Fruit fly (Drosophila melanogaster): Measurements from ENCODE around the gene mtg.
A peak's percentile ranks its signal among the peaks of the same experiment; 100 is the strongest.

Gene mtg

DNA sequence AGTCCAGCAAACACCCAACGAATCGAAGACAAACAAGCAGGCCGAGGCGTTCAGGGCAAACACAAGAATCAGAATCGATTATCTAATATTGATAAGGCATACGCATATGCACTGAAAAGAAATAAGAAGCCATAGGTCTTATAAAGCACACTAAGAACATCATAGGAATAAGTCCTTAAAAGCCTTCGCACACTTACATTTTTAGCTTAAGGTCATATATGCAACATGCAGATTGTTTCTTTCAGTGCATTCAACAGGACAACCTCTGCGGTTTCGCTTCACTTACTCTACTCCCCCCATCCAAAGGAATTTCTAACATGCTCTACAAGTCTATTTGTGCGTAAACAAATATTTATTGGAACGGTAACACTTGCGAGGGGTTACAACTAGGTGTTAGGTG, 37.7 kb upstream of the mtg start (continued):
- TF ChIP-seq onecut (GFP tag; IDR thresholded peaks at IDR 0.05) = peak; percentile 45
- peak; percentile 44 for TF ChIP-seq Side (GFP tag; optimal IDR thresholded peaks at IDR 0.05)
- peak; percentile 62 for TF ChIP-seq CG17361 (GFP tag; IDR thresholded peaks at IDR 0.05)
- peak; percentile 1 for TF ChIP-seq CG1792 (GFP tag; optimal IDR thresholded peaks at IDR 0.05)
- TF ChIP-seq CG4820 (GFP tag; optimal IDR thresholded peaks at IDR 0.05) = peak; percentile 71
- TF ChIP-seq Hr3 (GFP tag; optimal IDR thresholded peaks at IDR 0.05) = peak; percentile 38
- peak; percentile 71 for TF ChIP-seq CG17359 (tag; optimal IDR thresholded peaks at IDR 0.05)
- peak; percentile 63 for TF ChIP-seq Ptx1 (GFP tag; IDR thresholded peaks at IDR 0.05)
- TF ChIP-seq br (optimal IDR thresholded peaks at IDR 0.05) = no peak
- no peak for TF ChIP-seq CG10321 (GFP tag; IDR thresholded peaks at IDR 0.05)
- peak; percentile 35 for TF ChIP-seq CG3163 (GFP tag; optimal IDR thresholded peaks at IDR 0.05)
- TF ChIP-seq Optix (GFP tag; IDR thresholded peaks at IDR 0.05) = peak; percentile 54; the same call in 1 of the 3 replicates
- no peak for TF ChIP-seq stc (GFP tag; IDR thresholded peaks at IDR 0.05)
- no peak for TF ChIP-seq usp (GFP tag; optimal IDR thresholded peaks at IDR 0.05)
- no peak for TF ChIP-seq mam (GFP tag; optimal IDR thresholded peaks at IDR 0.05)
- TF ChIP-seq tx (GFP tag; optimal IDR thresholded peaks at IDR 0.05) = peak; percentile 14
- peak; percentile 16 to 22 for TF ChIP-seq Hr51 (GFP tag; optimal IDR thresholded peaks at IDR 0.05)
- TF ChIP-seq Doc3 (GFP tag; IDR thresholded peaks at IDR 0.05; ENCODE audit: partially characterized antibody) = no peak
- no peak for TF ChIP-seq CG17612 (GFP tag; IDR thresholded peaks at IDR 0.05)
- TF ChIP-seq CG14441 (GFP tag; IDR thresholded peaks at IDR 0.05) = peak; percentile 51
- TF ChIP-seq ab (GFP tag; optimal IDR thresholded peaks at IDR 0.05) = peak; percentile 31
- TF ChIP-seq Atf6 (GFP tag; IDR thresholded peaks at IDR 0.05) = no peak; the same call in 1 of the 2 replicates
- no peak for TF ChIP-seq da (GFP tag; optimal IDR thresholded peaks at IDR 0.05)
- TF ChIP-seq Nf-YC (tag; optimal IDR thresholded peaks at IDR 0.05) = no peak
- 0 out of 3 replicates have a peak, but pooled peaks have one; percentile 42 for TF ChIP-seq dysf (GFP tag; IDR thresholded peaks at IDR 0.05)
- peak; percentile 40 for TF ChIP-seq cato (GFP tag; optimal IDR thresholded peaks at IDR 0.05; ENCODE audit: borderline replicate concordance)
- peak; percentile 14 for TF ChIP-seq pum (GFP tag; optimal IDR thresholded peaks at IDR 0.05)
- TF ChIP-seq GATAe (GFP tag; conservative IDR thresholded peaks at IDR 0.05) = no peak; the same call in 1 of the 2 replicates
- TF ChIP-seq Bdp1 (GFP tag; optimal IDR thresholded peaks at IDR 0.05) = peak; percentile 37
- no peak for TF ChIP-seq MTF-1 (GFP tag; optimal IDR thresholded peaks at IDR 0.05; ENCODE audit: borderline replicate concordance)
- peak in 1 of 2 experiments; percentile 84 for TF ChIP-seq bsh (GFP tag; optimal IDR thresholded peaks at IDR 0.05)
- TF ChIP-seq gcm2 (GFP tag; optimal IDR thresholded peaks at IDR 0.05) = no peak
- TF ChIP-seq CG8388 (GFP tag; optimal IDR thresholded peaks at IDR 0.05) = peak; percentile 64
- TF ChIP-seq sna (GFP tag; IDR thresholded peaks at IDR 0.05; ENCODE audit: partially characterized antibody) = no peak
- TF ChIP-seq B-H1 (GFP tag; IDR thresholded peaks at IDR 0.05) = no peak
- TF ChIP-seq CG8944 (GFP tag; optimal IDR thresholded peaks at IDR 0.05) = peak; percentile 67
- TF ChIP-seq pan (optimal IDR thresholded peaks at IDR 0.05) = no peak
- TF ChIP-seq pan (GFP tag; optimal IDR thresholded peaks at IDR 0.05 in 1 of 2, IDR thresholded peaks at IDR 0.05 in 1 of 2) = peak in 1 of 2 experiments; percentile 67
- no peak for TF ChIP-seq Tbp (GFP tag; optimal IDR thresholded peaks at IDR 0.05)
- TF ChIP-seq luna (GFP tag; optimal IDR thresholded peaks at IDR 0.05) = no peak
- TF ChIP-seq E2f2 (GFP tag; IDR thresholded peaks at IDR 0.05) = peak; percentile 20; the same call in 1 of the 2 replicates
- TF ChIP-seq oc (tag; optimal IDR thresholded peaks at IDR 0.05) = no peak
- TF ChIP-seq NK7.1 (GFP tag; optimal IDR thresholded peaks at IDR 0.05) = peak; percentile 28
- no peak for TF ChIP-seq Opbp (GFP tag; IDR thresholded peaks at IDR 0.05; ENCODE audit: partially characterized antibody)
- peak; percentile 87 for TF ChIP-seq zfh1 (GFP tag; IDR thresholded peaks at IDR 0.05)
- peak; percentile 67 for TF ChIP-seq Blimp-1 (GFP tag; optimal IDR thresholded peaks at IDR 0.05)
- peak; percentile 31 to 44 for TF ChIP-seq dpn (GFP tag; optimal IDR thresholded peaks at IDR 0.05)
- TF ChIP-seq gsb (GFP tag; IDR thresholded peaks at IDR 0.05) = no peak
- TF ChIP-seq wek (GFP tag; optimal IDR thresholded peaks at IDR 0.05) = no peak
- no peak for TF ChIP-seq so (GFP tag; IDR thresholded peaks at IDR 0.05)
- TF ChIP-seq Sox100B (GFP tag; optimal IDR thresholded peaks at IDR 0.05) = peak; percentile 14
- TF ChIP-seq tup (GFP tag; optimal IDR thresholded peaks at IDR 0.05) = peak; percentile 8

Measured in whole organism, embryonic.